Worm (Caenorhabditis elegans) whole organism, young adult: ENCODE measurements around the gene F08G5.3.

Experiments
- B0261.1 ChIP-seq: sonication (generic microtip); optimal IDR thresholded peaks from 2 replicates; lab custom pipeline; 2016; ENCODE audit warnings: mild to moderate bottlenecking, missing genetic modification characterization, moderate library complexity, missing compliant biosample characterization
- C06A6.2 ChIP-seq: fragments of 200-800 bp; sonication (Bioruptor generic); conservative IDR thresholded peaks from 2 replicates; pipeline ENCODE4 v1.3.6; 2022; ENCODE audit warnings: missing genetic modification characterization, missing compliant biosample characterization
- C17E4.6 ChIP-seq: fragments of 200-800 bp; sonication (Bioruptor generic); IDR thresholded peaks from 2 replicates; pipeline ENCODE4 v1.3.6; 2022; ENCODE audit warnings: missing genetic modification reagents, missing genetic modification characterization, missing compliant biosample characterization
- F22D6.2 ChIP-seq: sonication (generic microtip); optimal IDR thresholded peaks from 2 replicates; lab custom pipeline; 2016; ENCODE audit warnings: mild to moderate bottlenecking, missing genetic modification characterization, missing compliant biosample characterization
- F33H1.4 ChIP-seq: fragments of 200-800 bp; sonication (Bioruptor generic); IDR thresholded peaks from 2 replicates; pipeline ENCODE4 v1.3.6; 2022; ENCODE audit warnings: missing genetic modification reagents, missing genetic modification characterization, missing compliant biosample characterization
- F37B4.10 ChIP-seq: fragments of 200-800 bp; sonication (Bioruptor generic); IDR thresholded peaks from 2 replicates; pipeline ENCODE4 v1.3.6; 2022; ENCODE audit warnings: missing genetic modification characterization, missing compliant biosample characterization
- F39B2.1 ChIP-seq: fragments of 200-800 bp; sonication (Bioruptor generic); IDR thresholded peaks from 2 replicates; pipeline ENCODE4 v1.3.6; 2022; ENCODE audit warnings: missing genetic modification reagents, missing genetic modification characterization, missing compliant biosample characterization
- F57C9.4 ChIP-seq: sonication (generic microtip); optimal IDR thresholded peaks from 2 replicates; lab custom pipeline; 2017; ENCODE audit warnings: mild to moderate bottlenecking, missing genetic modification characterization, missing compliant biosample characterization
- Y79H2A.3 ChIP-seq: fragments of 200-800 bp; sonication (Bioruptor generic); conservative IDR thresholded peaks from 2 replicates; pipeline ENCODE4 v1.3.6; 2022; ENCODE audit warnings: missing genetic modification reagents, missing genetic modification characterization, missing compliant biosample characterization
- attf-3 ChIP-seq: fragments of 200-800 bp; sonication (Bioruptor generic); conservative IDR thresholded peaks from 2 replicates; pipeline ENCODE4 v1.3.6; 2022; ENCODE audit warnings: missing genetic modification reagents, missing genetic modification characterization, missing compliant biosample characterization
- attf-5 ChIP-seq: fragments of 200-800 bp; sonication (Bioruptor generic); optimal IDR thresholded peaks from 2 replicates; lab custom pipeline; 2018; ENCODE audit warnings: mild to moderate bottlenecking, missing genetic modification characterization, missing compliant biosample characterization
- attf-6 ChIP-seq: fragments of 200-800 bp; sonication (Bioruptor generic); IDR thresholded peaks from 2 replicates; pipeline ENCODE4 v1.3.6; 2022; ENCODE audit warnings: missing genetic modification reagents, missing genetic modification characterization, missing compliant biosample characterization
- bed-2 ChIP-seq: fragments of 200-800 bp; sonication (Bioruptor generic); IDR thresholded peaks from 2 replicates; pipeline ENCODE4 v1.3.6; 2022; ENCODE audit warnings: missing genetic modification reagents, missing genetic modification characterization, missing compliant biosample characterization
- ccch-3 ChIP-seq: fragments of 200-800 bp; sonication (Bioruptor generic); optimal IDR thresholded peaks from 2 replicates; lab custom pipeline; 2018; ENCODE audit warnings: mild to moderate bottlenecking, missing genetic modification characterization, missing compliant biosample characterization
- chd-7 ChIP-seq: sonication (generic microtip); optimal IDR thresholded peaks from 2 replicates; lab custom pipeline; 2016; ENCODE audit warnings: mild to moderate bottlenecking, missing genetic modification characterization, moderate library complexity, missing compliant biosample characterization
- dpff-1 ChIP-seq: sonication (generic microtip); optimal IDR thresholded peaks from 2 replicates; lab custom pipeline; 2017; ENCODE audit warnings: mild to moderate bottlenecking, missing genetic modification characterization, missing compliant biosample characterization
- dpl-1 ChIP-seq: fragments of 150-350 bp; optimal IDR thresholded peaks from 2 replicates; lab custom pipeline; 2014; ENCODE audit warnings: missing biosample characterization, missing genetic modification reagents, missing genetic modification characterization
- efl-1 ChIP-seq: fragments of 150-350 bp; optimal IDR thresholded peaks from 2 replicates; lab custom pipeline; 2014; ENCODE audit warnings: missing biosample characterization, missing genetic modification reagents, missing genetic modification characterization
- egl-18 ChIP-seq: fragments of 200-800 bp; sonication (Bioruptor generic); IDR thresholded peaks from 2 replicates; pipeline ENCODE4 v1.3.6; 2022; ENCODE audit warnings: missing genetic modification reagents, missing genetic modification characterization, missing compliant biosample characterization
- ekl-4 ChIP-seq: fragments of 200-800 bp; sonication (Bioruptor generic); IDR thresholded peaks from 2 replicates; pipeline ENCODE4 v1.3.6; 2022; ENCODE audit warnings: missing genetic modification reagents, missing genetic modification characterization, missing compliant biosample characterization
- fkh-3 ChIP-seq: sonication (generic microtip); optimal IDR thresholded peaks from 2 replicates; lab custom pipeline; 2016; ENCODE audit warnings: mild to moderate bottlenecking, missing genetic modification characterization, missing compliant biosample characterization
- gei-17 ChIP-seq: fragments of 200-800 bp; sonication (Bioruptor generic); optimal IDR thresholded peaks from 2 replicates; lab custom pipeline; 2018; ENCODE audit warnings: mild to moderate bottlenecking, missing genetic modification characterization, missing compliant biosample characterization
- hlh-12 ChIP-seq: sonication (generic microtip); optimal IDR thresholded peaks from 2 replicates; lab custom pipeline; 2016; ENCODE audit warnings: missing genetic modification characterization, missing compliant biosample characterization
- hmg-20 ChIP-seq: fragments of 200-800 bp; sonication (Bioruptor generic); IDR thresholded peaks from 2 replicates; pipeline ENCODE4 v1.3.6; 2022; ENCODE audit warnings: missing genetic modification reagents, missing genetic modification characterization, missing compliant biosample characterization
- let-526 ChIP-seq: fragments of 200-800 bp; sonication (Bioruptor generic); IDR thresholded peaks from 2 replicates; pipeline ENCODE4 v1.3.6; 2022; ENCODE audit warnings: missing genetic modification reagents, missing genetic modification characterization, missing compliant biosample characterization
- lsy-27 ChIP-seq: sonication (generic microtip); optimal IDR thresholded peaks from 2 replicates; lab custom pipeline; 2017; ENCODE audit warnings: missing genetic modification characterization, mild to moderate bottlenecking, missing compliant biosample characterization, antibody characterized with exemption, missing genotype, borderline replicate concordance; ENCODE audit not compliant: insufficient read depth
- madf-8 ChIP-seq: fragments of 200-800 bp; sonication (Bioruptor generic); conservative IDR thresholded peaks from 2 replicates; pipeline ENCODE4 v1.3.6; 2022; ENCODE audit warnings: missing genetic modification reagents, missing genetic modification characterization, missing compliant biosample characterization
- mcd-1 ChIP-seq: fragments of 200-800 bp; sonication (Bioruptor generic); IDR thresholded peaks from 2 replicates; pipeline ENCODE4 v1.3.6; 2022; ENCODE audit warnings: missing genetic modification reagents, missing genetic modification characterization, missing compliant biosample characterization
- mel-28 ChIP-seq: sonication (generic microtip); optimal IDR thresholded peaks from 2 replicates; lab custom pipeline; 2016; ENCODE audit warnings: borderline replicate concordance, mild to moderate bottlenecking, missing genetic modification characterization, missing compliant biosample characterization
- mxl-1 ChIP-seq: sonication (generic microtip); optimal IDR thresholded peaks from 2 replicates; lab custom pipeline; 2016; ENCODE audit warnings: missing genetic modification characterization, missing compliant biosample characterization
- nfya-1 ChIP-seq: sonication (generic microtip); optimal IDR thresholded peaks from 2 replicates; lab custom pipeline; 2017; ENCODE audit warnings: antibody characterized with exemption, missing compliant biosample characterization, missing genetic modification characterization, borderline replicate concordance; ENCODE audit not compliant: insufficient read depth
- nfyb-1 ChIP-seq: fragments of 200-800 bp; sonication (Bioruptor generic); IDR thresholded peaks from 2 replicates; pipeline ENCODE4 v1.3.6; 2022; ENCODE audit warnings: missing genetic modification reagents, missing genetic modification characterization, missing compliant biosample characterization
- nhr-120 ChIP-seq: fragments of 200-800 bp; sonication (Bioruptor generic); IDR thresholded peaks from 2 replicates; pipeline ENCODE4 v1.3.6; 2022; ENCODE audit warnings: missing genetic modification characterization, missing compliant biosample characterization
- pbrm-1 ChIP-seq: fragments of 200-800 bp; sonication (Bioruptor generic); IDR thresholded peaks from 2 replicates; pipeline ENCODE4 v1.3.6; 2022; ENCODE audit warnings: missing genetic modification reagents, missing genetic modification characterization, missing compliant biosample characterization
- pha-4 ChIP-seq: fragments of 150-350 bp; sonication (generic microtip); optimal IDR thresholded peaks from 2 replicates; lab custom pipeline; 2014; ENCODE audit warnings: missing biosample characterization, missing genetic modification reagents, missing genetic modification characterization
- rcor-1 ChIP-seq: fragments of 200-800 bp; sonication (Bioruptor generic); IDR thresholded peaks from 2 replicates; pipeline ENCODE4 v1.3.6; 2022; ENCODE audit warnings: missing genetic modification reagents, missing genetic modification characterization, missing compliant biosample characterization
- rec-8 ChIP-seq, 2 experiments: sonication (generic microtip); optimal IDR thresholded peaks; 2 replicates each; lab custom pipeline; 2016; ENCODE audit warnings: mild to moderate bottlenecking in 2 of 2, missing genetic modification characterization in 2 of 2, missing genetic modification reagents in 2 of 2, missing genotype in 2 of 2, missing biosample characterization in 1 of 2, missing compliant biosample characterization in 1 of 2, moderate library complexity in 1 of 2
- snpc-4 ChIP-seq, 5 experiments: fragments of 150-350 bp in 1 of 5; sonication (generic microtip) in 4 of 5; optimal IDR thresholded peaks; 2 replicates each; lab custom pipeline; 2014 to 2018; ENCODE audit warnings: missing genetic modification characterization in 5 of 5, missing biosample characterization in 3 of 5, antibody characterized with exemption in 2 of 5, mild to moderate bottlenecking in 2 of 5, missing compliant biosample characterization in 2 of 5, missing genotype in 2 of 5, moderate library complexity in 2 of 5, missing genetic modification reagents in 1 of 5
- sptf-2 ChIP-seq: fragments of 200-800 bp; sonication (Bioruptor generic); optimal IDR thresholded peaks from 2 replicates; lab custom pipeline; 2018; ENCODE audit warnings: mild to moderate bottlenecking, missing genetic modification characterization, missing compliant biosample characterization
- tbx-9 ChIP-seq: sonication (generic microtip); optimal IDR thresholded peaks from 2 replicates; lab custom pipeline; 2016; ENCODE audit warnings: borderline replicate concordance, missing genetic modification characterization, inconsistent platforms, missing compliant biosample characterization
- tlf-1 ChIP-seq: fragments of 200-800 bp; sonication (Bioruptor generic); optimal IDR thresholded peaks from 2 replicates; lab custom pipeline; 2018; ENCODE audit warnings: mild to moderate bottlenecking, missing genetic modification characterization, missing compliant biosample characterization
- unc-130 ChIP-seq: sonication (generic microtip); optimal IDR thresholded peaks from 2 replicates; lab custom pipeline; 2016; ENCODE audit warnings: missing genetic modification reagents, missing genetic modification characterization, missing compliant biosample characterization
- unc-62 ChIP-seq: fragments of 150-350 bp; optimal IDR thresholded peaks from 2 replicates; lab custom pipeline; 2014; ENCODE audit warnings: missing biosample characterization, missing genetic modification reagents, missing genetic modification characterization
- xnd-1 ChIP-seq: sonication (generic microtip); optimal IDR thresholded peaks from 2 replicates; lab custom pipeline; 2016; ENCODE audit warnings: missing genotype, missing genetic modification reagents, missing genetic modification characterization, missing compliant biosample characterization
- zfh-2 ChIP-seq: fragments of 200-800 bp; sonication (Bioruptor generic); conservative IDR thresholded peaks from 2 replicates; pipeline ENCODE4 v1.3.6; 2022; ENCODE audit warnings: missing genetic modification reagents, missing genetic modification characterization, missing compliant biosample characterization
- ztf-18 ChIP-seq: sonication (generic microtip); optimal IDR thresholded peaks from 2 replicates; lab custom pipeline; 2016; ENCODE audit warnings: missing genotype, mild to moderate bottlenecking, missing genetic modification characterization, missing compliant biosample characterization
- ztf-22 ChIP-seq: fragments of 200-800 bp; sonication (Bioruptor generic); optimal IDR thresholded peaks from 2 replicates; lab custom pipeline; 2018; ENCODE audit warnings: mild to moderate bottlenecking, missing genetic modification characterization, moderate library complexity, missing compliant biosample characterization
- ztf-6 ChIP-seq: fragments of 200-800 bp; sonication (Bioruptor generic); IDR thresholded peaks from 2 replicates; pipeline ENCODE4 v1.3.6; 2022; ENCODE audit warnings: missing genetic modification reagents, missing genetic modification characterization, missing compliant biosample characterization

The F08G5.3 gene

DNA sequence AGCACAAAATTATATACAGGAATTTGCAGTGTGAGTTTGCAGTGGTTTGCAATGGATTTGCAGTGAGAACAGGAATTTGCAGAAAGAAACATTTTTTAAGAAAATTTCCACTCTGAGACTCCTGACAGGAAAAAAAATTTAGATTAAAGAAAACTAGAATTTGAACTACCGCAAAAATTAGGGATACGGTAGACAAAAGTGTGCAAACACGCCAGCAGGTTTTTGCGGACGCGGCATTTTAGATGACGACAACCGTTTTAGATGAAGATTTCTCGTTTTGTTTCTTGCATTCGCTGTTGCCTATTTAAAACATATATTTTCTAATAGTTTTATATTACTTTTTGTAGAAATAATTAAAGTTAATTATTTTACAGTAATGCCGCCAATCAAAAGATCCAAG, 45.5 kb downstream of the F08G5.3 start, which contains the start of gene wdr-46 (continued):
- TF ChIP-seq C17E4.6 (GFP tag; lab: Robert Waterston, UW) = 0 out of 2 replicates have a peak, but pooled peaks have one; percentile 7
- no peak for TF ChIP-seq ztf-18 (tag; lab: Kevin White, UChicago)
- TF ChIP-seq ztf-22 = no peak
- TF ChIP-seq tlf-1 (GFP tag; lab: Kevin White, UChicago) = no peak
- no peak for TF ChIP-seq egl-18 (GFP tag; lab: Robert Waterston, UW)
- TF ChIP-seq F57C9.4 (tag; lab: Kevin White, UChicago) = no peak
- TF ChIP-seq C06A6.2 (GFP tag; lab: Robert Waterston, UW) = 0 out of 2 replicates have a peak, but pooled peaks have one; percentile 29
- TF ChIP-seq hlh-12 (tag; lab: Kevin White, UChicago) = no peak
- TF ChIP-seq F22D6.2 (tag; lab: Kevin White, UChicago) = no peak
- TF ChIP-seq F39B2.1 = no peak
- TF ChIP-seq mel-28 (tag; lab: Kevin White, UChicago) = no peak
- TF ChIP-seq attf-5 = peak; percentile 67
- TF ChIP-seq bed-2 (GFP tag; lab: Robert Waterston, UW) = no peak
- TF ChIP-seq nhr-120 (GFP tag; lab: Robert Waterston, UW) = no peak
- no peak for TF ChIP-seq attf-3 (GFP tag; lab: Robert Waterston, UW)
- TF ChIP-seq gei-17 (GFP tag; lab: Kevin White, UChicago) = peak; percentile 20
- peak; percentile 51 for TF ChIP-seq pha-4 (tag; lab: Kevin White, UChicago)
- TF ChIP-seq mxl-1 (tag; lab: Kevin White, UChicago) = no peak
- TF ChIP-seq ztf-6 (GFP tag; lab: Robert Waterston, UW) = no peak
- no peak for TF ChIP-seq ccch-3
- TF ChIP-seq chd-7 (tag; lab: Kevin White, UChicago) = peak; percentile 2
- TF ChIP-seq zfh-2 (GFP tag; lab: Robert Waterston, UW) = no peak
- TF ChIP-seq mcd-1 (GFP tag; lab: Robert Waterston, UW) = peak; percentile 71
- no peak for TF ChIP-seq fkh-3 (tag; lab: Kevin White, UChicago)
- no peak for TF ChIP-seq unc-130 (GFP tag; lab: Kevin White, UChicago)
- no peak for TF ChIP-seq unc-62 (GFP tag; lab: Kevin White, UChicago)
- no peak for TF ChIP-seq F37B4.10 (GFP tag; lab: Robert Waterston, UW)
- TF ChIP-seq F33H1.4 (GFP tag; lab: Robert Waterston, UW) = peak; percentile 61
- peak; percentile 75 for TF ChIP-seq ekl-4 (GFP tag; lab: Robert Waterston, UW)
- no peak for TF ChIP-seq rec-8 (tag; optimal IDR thresholded peaks at IDR 0.05; lab: Kevin White, UChicago)
- TF ChIP-seq xnd-1 = no peak
- no peak for TF ChIP-seq nfya-1 (tag; lab: Kevin White, UChicago)
- TF ChIP-seq sptf-2 = no peak
- TF ChIP-seq hmg-20 (GFP tag; lab: Robert Waterston, UW) = no peak
- peak; percentile 61; the same call in 1 of the 2 replicates for TF ChIP-seq attf-6 (GFP tag; lab: Robert Waterston, UW)
- no peak for TF ChIP-seq snpc-4 (GFP tag; optimal IDR thresholded peaks at IDR 0.05; lab: Kevin White, UChicago)
- TF ChIP-seq snpc-4 (tag; optimal IDR thresholded peaks at IDR 0.05; lab: Kevin White, UChicago) = peak in 3 of 4 experiments; percentile 11 to 57 (median 21)
- no peak for TF ChIP-seq tbx-9
- no peak for TF ChIP-seq Y79H2A.3
- TF ChIP-seq nfyb-1 (GFP tag; lab: Robert Waterston, UW) = peak; percentile 76
- TF ChIP-seq dpff-1 (tag; lab: Kevin White, UChicago) = no peak
- peak; percentile 84 for TF ChIP-seq efl-1
- peak; percentile 84 for TF ChIP-seq dpl-1
- TF ChIP-seq madf-8 = peak; percentile 30; the same call in 1 of the 2 replicates
- no peak for TF ChIP-seq B0261.1 (tag; lab: Kevin White, UChicago)
- peak; percentile 60 for TF ChIP-seq pbrm-1
- no peak for TF ChIP-seq let-526 (GFP tag; lab: Robert Waterston, UW)
- no peak for TF ChIP-seq rcor-1 (GFP tag; lab: Robert Waterston, UW)
- no peak for TF ChIP-seq lsy-27 (tag; lab: Kevin White, UChicago)
